In the genomic region with DNA sequence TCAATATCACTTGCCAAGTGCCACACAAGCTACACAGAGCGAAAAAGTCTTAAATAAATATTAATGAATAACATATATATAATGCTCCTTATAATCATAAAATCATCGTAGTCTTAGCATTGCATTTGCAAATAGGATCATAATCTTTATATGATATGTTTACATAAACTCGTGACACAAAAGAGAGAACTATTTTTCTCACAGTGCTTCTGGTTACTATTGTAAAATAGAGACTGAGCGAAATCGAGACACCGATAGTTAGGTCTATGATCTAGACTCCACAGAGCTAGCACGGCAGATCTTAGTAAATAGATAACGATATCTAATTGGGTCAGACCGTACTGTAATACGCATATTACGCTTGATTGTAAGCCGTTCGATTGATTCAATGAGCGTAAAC, we compare ENCODE assay signal across 1 fruit fly cellular context.
TF ChIP-seq lines count a peak whose summit lies in the region.

No protein-coding gene starts in this region.

TF ChIP-seq in whole organism, embryonic, 481 proteins besides CTCF, POLR2A, EP300 and RAD21 (continued from another document):
- TF ChIP-seq eyg (GFP tag; optimal IDR thresholded peaks at IDR 0.05; lab: Kevin White, UChicago) (no peak), Bdp1 (GFP tag; optimal IDR thresholded peaks at IDR 0.05; lab: Kevin White, UChicago) (no peak), CG32772 (GFP tag; IDR thresholded peaks at IDR 0.05; lab: Robert Waterston, UW) (no peak), sc (optimal IDR thresholded peaks at IDR 0.05; lab: Kevin White, UChicago) (no peak), sc (GFP tag; optimal IDR thresholded peaks at IDR 0.05; lab: Kevin White, UChicago) (peak; percentile 54), Sin3A (optimal IDR thresholded peaks at IDR 0.05; lab: Kevin White, UChicago) (no peak)
